Fruit fly (Drosophila melanogaster) whole organism, embryonic: ENCODE results near the gene Rpt4.

ENCODE experiments used
- Ada2b ChIP-seq: fragments of 200-800 bp; sonication (Bioruptor generic); IDR thresholded peaks from 2 replicates; pipeline ENCODE4 v1.3.6; 2022; ENCODE audit warnings: missing biosample characterization, missing genetic modification characterization
- Atf6 ChIP-seq: fragments of 200-800 bp; sonication (Bioruptor generic); IDR thresholded peaks from 2 replicates; pipeline ENCODE4 v1.3.6; 2022; ENCODE audit warnings: missing biosample characterization, missing genetic modification characterization
- Awh ChIP-seq: fragments of 200-800 bp; sonication (Bioruptor generic); IDR thresholded peaks from 2 replicates; pipeline ENCODE4, ENCODE4 v1.3.6; 2022; ENCODE audit warnings: missing biosample characterization, missing genetic modification characterization
- B-H2 ChIP-seq: fragments of 200-800 bp; sonication (Bioruptor generic); optimal IDR thresholded peaks from 2 replicates; lab custom pipeline; 2018; ENCODE audit warnings: missing biosample characterization, mild to moderate bottlenecking, missing genetic modification characterization
- CG10959 ChIP-seq: fragments of 200-800 bp; sonication (Bioruptor generic); IDR thresholded peaks from 2 replicates; pipeline ENCODE4 v1.3.6; 2022; ENCODE audit warnings: missing biosample characterization, missing genetic modification characterization
- CG11247 ChIP-seq: fragments of 200-800 bp; sonication (Bioruptor generic); IDR thresholded peaks from 2 replicates; pipeline ENCODE4 v1.3.6; 2022; ENCODE audit warnings: missing biosample characterization, missing genetic modification characterization
- CG12219 ChIP-seq: fragments of 200-800 bp; sonication (Bioruptor generic); optimal IDR thresholded peaks from 3 replicates; lab custom pipeline; 2018; ENCODE audit warnings: missing biosample characterization, mild to moderate bottlenecking, missing genetic modification characterization
- CG14667 ChIP-seq: fragments of 200-800 bp; sonication (Bioruptor generic); IDR thresholded peaks from 2 replicates; pipeline ENCODE4 v1.3.6; 2022; ENCODE audit warnings: missing biosample characterization, missing genetic modification characterization
- CG16863 ChIP-seq: fragments of 200-800 bp; sonication (Bioruptor generic); optimal IDR thresholded peaks from 3 replicates; lab custom pipeline; 2016; ENCODE audit warnings: missing biosample characterization, missing genetic modification characterization
- CG17186 ChIP-seq: fragments of 200-800 bp; sonication (Bioruptor generic); optimal IDR thresholded peaks from 3 replicates; lab custom pipeline; 2017; ENCODE audit warnings: missing biosample characterization, missing genetic modification reagents, missing genetic modification characterization
- CG17568 ChIP-seq: fragments of 200-800 bp; sonication (Bioruptor generic); optimal IDR thresholded peaks from 2 replicates; lab custom pipeline; 2018; ENCODE audit warnings: missing biosample characterization, mild to moderate bottlenecking, missing genetic modification characterization, moderate library complexity
- CG1792 ChIP-seq: fragments of 200-800 bp; sonication (Bioruptor generic); optimal IDR thresholded peaks from 2 replicates; lab custom pipeline; 2016; ENCODE audit warnings: missing biosample characterization, missing genetic modification characterization
- CG2889 ChIP-seq: fragments of 200-800 bp; sonication (Bioruptor generic); IDR thresholded peaks from 3 replicates; pipeline ENCODE4 v1.3.6; 2022; ENCODE audit warnings: missing biosample characterization, missing genetic modification characterization
- CG30431 ChIP-seq: fragments of 200-800 bp; sonication (Bioruptor generic); optimal IDR thresholded peaks from 2 replicates; lab custom pipeline; 2017; ENCODE audit warnings: missing biosample characterization, missing genetic modification characterization
- CG4707 ChIP-seq: fragments of 200-800 bp; sonication (Bioruptor generic); optimal IDR thresholded peaks from 2 replicates; lab custom pipeline; 2018; ENCODE audit warnings: missing biosample characterization, mild to moderate bottlenecking, missing genetic modification characterization, moderate library complexity
- CG6765 ChIP-seq: fragments of 200-800 bp; sonication (Bioruptor generic); optimal IDR thresholded peaks from 3 replicates; lab custom pipeline; 2017; ENCODE audit warnings: missing biosample characterization, mild to moderate bottlenecking, missing genetic modification characterization
- CkIIα-i1 ChIP-seq: fragments of 200-800 bp; sonication (Bioruptor generic); IDR thresholded peaks from 2 replicates; pipeline ENCODE4 v1.3.6; 2022; ENCODE audit warnings: missing biosample characterization, missing genetic modification characterization
- Lhr ChIP-seq: fragments of 200-800 bp; sonication (Bioruptor generic); optimal IDR thresholded peaks from 3 replicates; lab custom pipeline; 2017; ENCODE audit warnings: mild to moderate bottlenecking, missing biosample characterization, missing genetic modification reagents, missing genetic modification characterization
- Meics ChIP-seq: fragments of 200-800 bp; sonication (Bioruptor generic); optimal IDR thresholded peaks from 2 replicates; lab custom pipeline; 2017; ENCODE audit warnings: missing biosample characterization, mild to moderate bottlenecking, missing genetic modification characterization
- Oli ChIP-seq: fragments of 200-800 bp; sonication (Bioruptor generic); optimal IDR thresholded peaks from 2 replicates; lab custom pipeline; 2018; ENCODE audit warnings: missing biosample characterization, mild to moderate bottlenecking, missing genetic modification characterization, moderate library complexity
- Scr ChIP-seq: fragments of 200-800 bp; sonication (Bioruptor generic); IDR thresholded peaks from 2 replicates; pipeline ENCODE4 v1.3.6; 2022; ENCODE audit warnings: missing biosample characterization, missing genetic modification characterization; ENCODE audit not compliant: partially characterized antibody
- Trl ChIP-seq, 3 experiments: fragments of >200 bp in 2 of 3; fragments of 200-800 bp in 1 of 3; sonication (Bioruptor generic) in 1 of 3; optimal IDR thresholded peaks; 2 replicates in 1 of 3; 3 replicates in 2 of 3; lab custom pipeline; 2016 to 2017; ENCODE audit warnings: missing biosample characterization in 1 of 3, missing genetic modification characterization in 1 of 3
- al ChIP-seq: fragments of 200-800 bp; sonication (Bioruptor generic); IDR thresholded peaks from 2 replicates; pipeline ENCODE4 v1.3.6; 2022; ENCODE audit warnings: missing biosample characterization, missing genetic modification characterization
- bab2 ChIP-seq: fragments of 200-800 bp; sonication (Bioruptor generic); optimal IDR thresholded peaks from 2 replicates; lab custom pipeline; 2016; ENCODE audit warnings: missing biosample characterization, missing genetic modification characterization
- bcd ChIP-seq: fragments of 200-800 bp; sonication (Bioruptor generic); optimal IDR thresholded peaks from 2 replicates; lab custom pipeline; 2017; ENCODE audit warnings: missing biosample characterization, mild to moderate bottlenecking, missing genetic modification characterization
- cg ChIP-seq: fragments of 200-800 bp; sonication (Bioruptor generic); optimal IDR thresholded peaks from 3 replicates; lab custom pipeline; 2019; ENCODE audit warnings: missing biosample characterization, mild to moderate bottlenecking, missing genetic modification characterization, moderate library complexity
- crc ChIP-seq: fragments of 200-800 bp; sonication (Bioruptor generic); optimal IDR thresholded peaks from 2 replicates; lab custom pipeline; 2016; ENCODE audit warnings: missing biosample characterization, missing genetic modification characterization
- cwo ChIP-seq: fragments of 200-800 bp; sonication (Bioruptor generic); optimal IDR thresholded peaks from 3 replicates; lab custom pipeline; 2017; ENCODE audit warnings: missing biosample characterization, missing genetic modification characterization, mild to moderate bottlenecking, moderate library complexity, missing genetic modification reagents
- dpn ChIP-seq, 2 experiments: fragments of 200-800 bp; sonication (Bioruptor generic); optimal IDR thresholded peaks; 3 replicates each; lab custom pipeline; 2016; ENCODE audit warnings: missing biosample characterization in 2 of 2, missing genetic modification characterization in 2 of 2
- dysf ChIP-seq: fragments of 200-800 bp; sonication (Bioruptor generic); IDR thresholded peaks from 3 replicates; pipeline ENCODE4 v1.3.6; 2022; ENCODE audit warnings: missing biosample characterization, missing genetic modification characterization
- fd3F ChIP-seq: fragments of 200-800 bp; sonication (Bioruptor generic); optimal IDR thresholded peaks from 2 replicates; lab custom pipeline; 2018; ENCODE audit warnings: missing biosample characterization, mild to moderate bottlenecking, missing genetic modification characterization, moderate library complexity
- grau ChIP-seq: fragments of 200-800 bp; optimal IDR thresholded peaks from 3 replicates; lab custom pipeline; 2019; ENCODE audit warnings: missing biosample characterization, mild to moderate bottlenecking, missing genetic modification characterization, moderate library complexity
- ind ChIP-seq: fragments of 200-800 bp; sonication (Bioruptor generic); optimal IDR thresholded peaks from 3 replicates; lab custom pipeline; 2016; ENCODE audit warnings: missing biosample characterization, missing genetic modification characterization
- insv ChIP-seq, 2 experiments: fragments of 200-800 bp; sonication (Bioruptor generic); optimal IDR thresholded peaks; 3 replicates each; lab custom pipeline; 2016 to 2018; ENCODE audit warnings: missing biosample characterization in 2 of 2, missing genetic modification characterization in 2 of 2
- jing ChIP-seq: fragments of 200-800 bp; sonication (Bioruptor generic); optimal IDR thresholded peaks from 2 replicates; lab custom pipeline; 2018; ENCODE audit warnings: missing biosample characterization, mild to moderate bottlenecking, missing genetic modification characterization
- kah ChIP-seq: fragments of 200-800 bp; sonication (Bioruptor generic); optimal IDR thresholded peaks from 2 replicates; lab custom pipeline; 2018; ENCODE audit warnings: missing biosample characterization, mild to moderate bottlenecking, missing genetic modification characterization
- pb ChIP-seq: fragments of 200-800 bp; sonication (Bioruptor generic); optimal IDR thresholded peaks from 3 replicates; lab custom pipeline; 2016; ENCODE audit warnings: missing biosample characterization, missing genetic modification characterization
- peb ChIP-seq: fragments of 200-800 bp; sonication (Bioruptor generic); IDR thresholded peaks from 2 replicates; pipeline ENCODE4 v1.3.6; 2022; ENCODE audit warnings: missing biosample characterization, missing genetic modification characterization
- phol ChIP-seq: fragments of 200-800 bp; sonication (Bioruptor generic); optimal IDR thresholded peaks from 3 replicates; lab custom pipeline; 2018; ENCODE audit warnings: missing biosample characterization, mild to moderate bottlenecking, missing genetic modification characterization, moderate library complexity
- pum ChIP-seq: fragments of 200-800 bp; sonication (Bioruptor generic); optimal IDR thresholded peaks from 2 replicates; lab custom pipeline; 2016; ENCODE audit warnings: missing biosample characterization, missing genetic modification characterization
- repo ChIP-seq: fragments of 200-800 bp; sonication (Bioruptor generic); optimal IDR thresholded peaks from 2 replicates; lab custom pipeline; 2016; ENCODE audit warnings: missing biosample characterization, missing genetic modification characterization
- ro ChIP-seq: fragments of 200-800 bp; sonication (Bioruptor generic); IDR thresholded peaks from 2 replicates; pipeline ENCODE4 v1.3.6; 2022; ENCODE audit warnings: missing biosample characterization, missing genetic modification characterization
- ssp ChIP-seq: fragments of 200-800 bp; sonication (Bioruptor generic); IDR thresholded peaks from 2 replicates; pipeline ENCODE4 v1.3.6; 2022; ENCODE audit warnings: missing biosample characterization, missing genetic modification characterization
- tin ChIP-seq: fragments of 200-800 bp; sonication (Bioruptor generic); optimal IDR thresholded peaks from 3 replicates; lab custom pipeline; 2016; ENCODE audit warnings: missing biosample characterization, missing genetic modification characterization
- tup ChIP-seq: fragments of 200-800 bp; sonication (Bioruptor generic); optimal IDR thresholded peaks from 2 replicates; lab custom pipeline; 2016; ENCODE audit warnings: missing biosample characterization, mild to moderate bottlenecking, missing genetic modification characterization, moderate library complexity
- wor ChIP-seq: fragments of 200-800 bp; sonication (Bioruptor generic); IDR thresholded peaks from 2 replicates; pipeline ENCODE4 v1.3.6; 2022; ENCODE audit warnings: missing biosample characterization, missing genetic modification characterization
- yki ChIP-seq: fragments of >200 bp; optimal IDR thresholded peaks from 3 replicates; lab custom pipeline; 2018

Gene Rpt4

dm6 chrX:6255414-6255915 lies 35.6 kb downstream of the Rpt4 start, which contains the start of the genes Rbcn-3A and Spx (continued):
- TF ChIP-seq fd3F = peak; percentile 8
- 0 out of 3 replicates have a peak, but pooled peaks have one; percentile 27 for TF ChIP-seq CG2889 (GFP tag; lab: Robert Waterston, UW)
- no peak for TF ChIP-seq CG30431
- TF ChIP-seq Meics (GFP tag; lab: Kevin White, UChicago) = peak; percentile 12
- TF ChIP-seq jing (GFP tag; lab: Kevin White, UChicago) = no peak
- TF ChIP-seq CG16863 = no peak
- peak; percentile 53 for TF ChIP-seq grau (tag; lab: Kevin White, UChicago)
- no peak for TF ChIP-seq CG10959
- TF ChIP-seq Scr (GFP tag; lab: Robert Waterston, UW) = peak; percentile 94
- peak; percentile 33 for TF ChIP-seq phol (tag; lab: Kevin White, UChicago)
- TF ChIP-seq cwo (GFP tag; lab: Kevin White, UChicago) = no peak
- peak; percentile 6 for TF ChIP-seq tin
- no peak for TF ChIP-seq ssp (GFP tag; lab: Robert Waterston, UW)
- no peak for TF ChIP-seq Awh (GFP tag; lab: Robert Waterston, UW)
- no peak for TF ChIP-seq CG17186 (GFP tag; lab: Kevin White, UChicago)
- TF ChIP-seq kah (GFP tag; lab: Kevin White, UChicago) = no peak
- TF ChIP-seq dpn (GFP tag; optimal IDR thresholded peaks at IDR 0.05; lab: Kevin White, UChicago) = peak in 1 of 2 experiments; percentile 44
- no peak for TF ChIP-seq Ada2b (GFP tag; lab: Robert Waterston, UW)
- no peak for TF ChIP-seq insv (GFP tag; optimal IDR thresholded peaks at IDR 0.05; lab: Kevin White, UChicago)
- no peak for TF ChIP-seq tup (GFP tag; lab: Kevin White, UChicago)
- TF ChIP-seq ro (GFP tag; lab: Robert Waterston, UW) = no peak
- no peak for TF ChIP-seq bab2 (GFP tag; lab: Kevin White, UChicago)
- TF ChIP-seq CG11247 (GFP tag; lab: Robert Waterston, UW) = no peak
- TF ChIP-seq Lhr (GFP tag; lab: Kevin White, UChicago) = peak; percentile 19
- TF ChIP-seq Oli (tag; lab: Kevin White, UChicago) = peak; percentile 15
- no peak for TF ChIP-seq crc (GFP tag; lab: Kevin White, UChicago)
- TF ChIP-seq pum (GFP tag; lab: Kevin White, UChicago) = no peak
- TF ChIP-seq bcd = no peak
- TF ChIP-seq CG1792 (GFP tag; lab: Kevin White, UChicago) = no peak
- peak; percentile 23; the same call in 1 of the 2 replicates for TF ChIP-seq al (GFP tag; lab: Robert Waterston, UW)
- TF ChIP-seq pb = no peak
- TF ChIP-seq B-H2 (GFP tag; lab: Kevin White, UChicago) = peak; percentile 6
- TF ChIP-seq yki (lab: Kevin White, UChicago) = no peak
- TF ChIP-seq repo = no peak
- TF ChIP-seq cg = no peak
- TF ChIP-seq wor (GFP tag; lab: Robert Waterston, UW) = no peak
- peak; percentile 32 for TF ChIP-seq ind
- no peak for TF ChIP-seq CG17568
- no peak for TF ChIP-seq Atf6 (GFP tag; lab: Robert Waterston, UW)
- TF ChIP-seq CkIIα-i1 (GFP tag; lab: Robert Waterston, UW) = no peak
- TF ChIP-seq CG4707 = no peak
- no peak for TF ChIP-seq Trl (optimal IDR thresholded peaks at IDR 0.05; lab: Kevin White, UChicago)
- TF ChIP-seq Trl (GFP tag; optimal IDR thresholded peaks at IDR 0.05; lab: Kevin White, UChicago) = no peak
- no peak for TF ChIP-seq CG14667
- no peak for TF ChIP-seq CG6765 (GFP tag; lab: Kevin White, UChicago)
- TF ChIP-seq peb = no peak
- TF ChIP-seq CG12219 (GFP tag; lab: Kevin White, UChicago) = no peak
- no peak for TF ChIP-seq dysf (GFP tag; lab: Robert Waterston, UW)
